Worm (Caenorhabditis elegans) whole organism, L1 larva: ENCODE measurements around the gene daf-9.
A peak's percentile ranks its signal among the peaks of the same experiment; 100 is the strongest.

Source experiments
- C04F5.9 ChIP-seq: sonication (generic microtip); optimal IDR thresholded peaks from 2 replicates; lab custom pipeline; 2016; ENCODE audit warnings: missing genetic modification characterization, missing compliant biosample characterization
- C34B4.2 ChIP-seq: sonication (generic microtip); optimal IDR thresholded peaks from 2 replicates; lab custom pipeline; 2017; ENCODE audit warnings: mild to moderate bottlenecking, missing genetic modification characterization, missing compliant biosample characterization
- F16B12.6 ChIP-seq: fragments of 150-350 bp; optimal IDR thresholded peaks from 2 replicates; lab custom pipeline; 2014; ENCODE audit warnings: missing biosample characterization, missing genetic modification characterization
- Y116A8C.19 ChIP-seq: sonication (generic microtip); optimal IDR thresholded peaks from 2 replicates; lab custom pipeline; 2016; ENCODE audit warnings: missing compliant biosample characterization, missing genetic modification characterization, borderline replicate concordance
- aha-1 ChIP-seq: fragments of 150-350 bp; optimal IDR thresholded peaks from 2 replicates; lab custom pipeline; 2014; ENCODE audit warnings: missing biosample characterization, missing genetic modification characterization
- ama-1 ChIP-seq: fragments of 150-350 bp; optimal IDR thresholded peaks from 2 replicates; lab custom pipeline; 2014
- ceh-82 ChIP-seq, 3 experiments: fragments of 150-350 bp in 1 of 3; sonication (generic microtip) in 2 of 3; optimal IDR thresholded peaks; 2 replicates each; lab custom pipeline; 2014 to 2017; ENCODE audit warnings: missing biosample characterization in 3 of 3, missing genetic modification characterization in 3 of 3
- ceh-88 ChIP-seq: fragments of 200-800 bp; sonication (Bioruptor generic); IDR thresholded peaks from 2 replicates; pipeline ENCODE4 v1.3.6; 2022; ENCODE audit warnings: missing genetic modification characterization, missing compliant biosample characterization
- ceh-90 ChIP-seq: sonication (generic microtip); optimal IDR thresholded peaks from 2 replicates; lab custom pipeline; 2016; ENCODE audit warnings: missing genetic modification characterization, missing compliant biosample characterization
- ces-1 ChIP-seq: fragments of 150-350 bp; optimal IDR thresholded peaks from 2 replicates; lab custom pipeline; 2014; ENCODE audit warnings: missing biosample characterization, missing genetic modification reagents, missing genetic modification characterization
- egl-13 ChIP-seq: sonication (generic microtip); optimal IDR thresholded peaks from 2 replicates; lab custom pipeline; 2016; ENCODE audit warnings: missing genotype, missing genetic modification reagents, missing genetic modification characterization, missing compliant biosample characterization
- egl-27 ChIP-seq, 2 experiments: fragments of 150-350 bp in 1 of 2; sonication (generic microtip); optimal IDR thresholded peaks; 3 replicates each; lab custom pipeline; 2017 to 2018; ENCODE audit warnings: missing biosample characterization in 2 of 2, missing genetic modification characterization in 2 of 2, missing genetic modification reagents in 2 of 2
- elt-2 ChIP-seq: sonication (generic microtip); optimal IDR thresholded peaks from 2 replicates; lab custom pipeline; 2016; ENCODE audit warnings: missing genetic modification characterization, mild to moderate bottlenecking, inconsistent platforms, missing compliant biosample characterization, missing genetic modification reagents
- ets-5 ChIP-seq: fragments of 200-800 bp; sonication (Bioruptor generic); IDR thresholded peaks from 2 replicates; pipeline ENCODE4 v1.3.6; 2022; ENCODE audit warnings: missing genetic modification characterization, missing compliant biosample characterization
- fkh-10 ChIP-seq: sonication (generic microtip); optimal IDR thresholded peaks from 2 replicates; lab custom pipeline; 2017; ENCODE audit warnings: missing biosample characterization, missing genetic modification reagents, missing genetic modification characterization
- fkh-4 ChIP-seq: sonication (generic microtip); optimal IDR thresholded peaks from 2 replicates; lab custom pipeline; 2016; ENCODE audit warnings: missing compliant biosample characterization, missing genetic modification characterization, borderline replicate concordance
- fkh-8 ChIP-seq: sonication (generic microtip); optimal IDR thresholded peaks from 2 replicates; lab custom pipeline; 2016; ENCODE audit warnings: mild to moderate bottlenecking, missing genetic modification characterization, missing compliant biosample characterization
- fos-1 ChIP-seq: fragments of 150-350 bp; optimal IDR thresholded peaks from 2 replicates; lab custom pipeline; 2014; ENCODE audit warnings: missing biosample characterization, missing genetic modification characterization
- grh-1 ChIP-seq: fragments of 200-800 bp; sonication (Bioruptor generic); IDR thresholded peaks from 2 replicates; pipeline ENCODE4 v1.3.6; 2022; ENCODE audit warnings: missing genetic modification reagents, missing genetic modification characterization, missing compliant biosample characterization
- hlh-17 ChIP-seq: fragments of 200-800 bp; sonication (Bioruptor generic); optimal IDR thresholded peaks from 2 replicates; lab custom pipeline; 2018; ENCODE audit warnings: missing genetic modification characterization, mild to moderate bottlenecking, missing compliant biosample characterization, moderate library complexity, borderline replicate concordance
- hlh-4 ChIP-seq: sonication (generic microtip); optimal IDR thresholded peaks from 2 replicates; lab custom pipeline; 2016; ENCODE audit warnings: mild to moderate bottlenecking, missing genetic modification characterization, missing compliant biosample characterization
- hpl-2 ChIP-seq: fragments of 150-350 bp; optimal IDR thresholded peaks from 2 replicates; lab custom pipeline; 2014; ENCODE audit warnings: missing biosample characterization, missing genetic modification reagents, missing genetic modification characterization
- isw-1 ChIP-seq: fragments of 200-800 bp; sonication (Bioruptor generic); IDR thresholded peaks from 2 replicates; pipeline ENCODE4 v1.3.6; 2022; ENCODE audit warnings: missing genetic modification characterization, missing compliant biosample characterization
- jun-1 ChIP-seq: fragments of 150-350 bp; optimal IDR thresholded peaks from 2 replicates; lab custom pipeline; 2014; ENCODE audit warnings: missing biosample characterization, missing genetic modification reagents, missing genetic modification characterization
- lin-14 ChIP-seq: fragments of 200-800 bp; sonication (Bioruptor generic); optimal IDR thresholded peaks from 2 replicates; lab custom pipeline; 2018; ENCODE audit warnings: mild to moderate bottlenecking, missing genetic modification characterization, moderate library complexity, missing compliant biosample characterization
- lin-35 ChIP-seq, 2 experiments: fragments of 150-350 bp; optimal IDR thresholded peaks; 2 replicates each; lab custom pipeline; 2014; ENCODE audit warnings: missing biosample characterization in 2 of 2, missing genetic modification characterization in 2 of 2, missing genetic modification reagents in 2 of 2
- lsy-2 ChIP-seq, 2 experiments: fragments of 150-350 bp; optimal IDR thresholded peaks; 2 replicates each; lab custom pipeline; 2014; ENCODE audit warnings: missing biosample characterization in 2 of 2, missing genetic modification characterization in 2 of 2
- mab-9 ChIP-seq: fragments of 200-800 bp; sonication (Bioruptor generic); IDR thresholded peaks from 2 replicates; pipeline ENCODE4 v1.3.6; 2022; ENCODE audit warnings: missing genetic modification reagents, missing genetic modification characterization, missing compliant biosample characterization
- mef-2 ChIP-seq: fragments of 150-350 bp; optimal IDR thresholded peaks from 2 replicates; lab custom pipeline; 2014; ENCODE audit warnings: missing biosample characterization, missing genetic modification characterization
- mep-1 ChIP-seq: fragments of 150-350 bp; optimal IDR thresholded peaks from 2 replicates; lab custom pipeline; 2014; ENCODE audit warnings: missing biosample characterization, missing genetic modification characterization
- nhr-11 ChIP-seq: fragments of 150-350 bp; optimal IDR thresholded peaks from 2 replicates; lab custom pipeline; 2014; ENCODE audit warnings: missing biosample characterization, missing genetic modification characterization
- nhr-19 ChIP-seq: fragments of 200-800 bp; sonication (Bioruptor generic); conservative IDR thresholded peaks from 2 replicates; pipeline ENCODE4 v1.3.6; 2022; ENCODE audit warnings: missing genetic modification characterization, missing compliant biosample characterization
- nhr-237 ChIP-seq: fragments of 150-350 bp; optimal IDR thresholded peaks from 2 replicates; lab custom pipeline; 2014; ENCODE audit warnings: missing biosample characterization, missing genetic modification characterization
- nhr-28 ChIP-seq: fragments of 150-350 bp; optimal IDR thresholded peaks from 2 replicates; lab custom pipeline; 2014; ENCODE audit warnings: missing biosample characterization, missing genetic modification characterization
- nhr-47 ChIP-seq: sonication (generic microtip); optimal IDR thresholded peaks from 2 replicates; lab custom pipeline; 2016; ENCODE audit warnings: mild to moderate bottlenecking, missing genetic modification characterization, moderate library complexity, missing compliant biosample characterization
- nhr-71 ChIP-seq: sonication (generic microtip); optimal IDR thresholded peaks from 2 replicates; lab custom pipeline; 2016; ENCODE audit warnings: mild to moderate bottlenecking, missing genetic modification characterization, moderate library complexity, missing compliant biosample characterization
- nhr-84 ChIP-seq: sonication (generic microtip); optimal IDR thresholded peaks from 2 replicates; lab custom pipeline; 2017; ENCODE audit warnings: missing biosample characterization, missing genetic modification characterization
- nhr-85 ChIP-seq: sonication (generic microtip); peaks from one replicate; lab custom pipeline; 2016; ENCODE audit warnings: missing genetic modification characterization, inconsistent platforms, missing compliant biosample characterization
- snpc-4 ChIP-seq: fragments of 150-350 bp; optimal IDR thresholded peaks from 2 replicates; lab custom pipeline; 2014; ENCODE audit warnings: missing biosample characterization, missing genetic modification characterization
- sox-4 ChIP-seq: sonication (generic microtip); optimal IDR thresholded peaks from 2 replicates; lab custom pipeline; 2016; ENCODE audit warnings: missing genetic modification characterization, missing compliant biosample characterization
- sptf-1 ChIP-seq: fragments of 150-350 bp; optimal IDR thresholded peaks from 2 replicates; lab custom pipeline; 2014; ENCODE audit warnings: missing biosample characterization, missing genetic modification characterization
- sup-37 ChIP-seq: fragments of 200-800 bp; sonication (Bioruptor generic); optimal IDR thresholded peaks from 2 replicates; lab custom pipeline; 2018; ENCODE audit warnings: mild to moderate bottlenecking, missing genetic modification characterization, missing compliant biosample characterization
- tbx-2 ChIP-seq: sonication (generic microtip); optimal IDR thresholded peaks from 2 replicates; lab custom pipeline; 2016; ENCODE audit warnings: missing genetic modification characterization, missing compliant biosample characterization
- tlp-1 ChIP-seq: fragments of 150-350 bp; optimal IDR thresholded peaks from 2 replicates; lab custom pipeline; 2014; ENCODE audit warnings: missing biosample characterization, missing genetic modification characterization
- unc-30 ChIP-seq: sonication (generic microtip); optimal IDR thresholded peaks from 2 replicates; lab custom pipeline; 2017; ENCODE audit warnings: missing biosample characterization, missing genetic modification characterization
- unc-62 ChIP-seq: fragments of 150-350 bp; optimal IDR thresholded peaks from 2 replicates; lab custom pipeline; 2014; ENCODE audit warnings: missing biosample characterization, missing genetic modification reagents, missing genetic modification characterization
- unc-98 ChIP-seq: fragments of 200-800 bp; sonication (Bioruptor generic); IDR thresholded peaks from 2 replicates; pipeline ENCODE4 v1.3.6; 2022; ENCODE audit warnings: missing genetic modification characterization, missing compliant biosample characterization
- vab-15 ChIP-seq: sonication (generic microtip); optimal IDR thresholded peaks from 2 replicates; lab custom pipeline; 2017; ENCODE audit warnings: missing genotype, mild to moderate bottlenecking, missing genetic modification characterization, missing compliant biosample characterization
- xbp-1 ChIP-seq: sonication (generic microtip); optimal IDR thresholded peaks from 2 replicates; lab custom pipeline; 2016; ENCODE audit warnings: missing genetic modification characterization, missing compliant biosample characterization
- zag-1 ChIP-seq: fragments of 150-350 bp; optimal IDR thresholded peaks from 2 replicates; lab custom pipeline; 2014; ENCODE audit warnings: missing biosample characterization, missing genetic modification characterization

The daf-9 gene

DNA sequence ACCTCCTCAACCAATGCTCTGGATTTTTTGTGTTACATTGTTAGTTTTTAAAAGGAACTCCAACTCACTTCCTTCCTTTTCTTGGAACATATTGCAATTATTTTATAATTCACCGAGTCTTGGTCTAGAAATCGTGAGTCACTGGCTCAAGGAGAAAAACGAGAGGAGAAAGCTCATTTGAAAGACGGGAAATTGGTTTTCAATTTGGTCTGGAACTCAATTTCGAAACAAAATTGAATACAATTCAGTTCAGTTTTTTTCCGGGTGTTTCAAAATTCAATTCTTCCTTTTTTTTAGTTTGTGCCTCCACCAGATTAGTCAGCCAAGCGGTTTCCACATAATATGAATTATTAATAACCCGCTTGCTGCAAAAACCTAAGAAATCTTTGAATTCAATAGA lies 51.1 kb downstream of the daf-9 start:
- TF ChIP-seq fkh-4 (tag; lab: Kevin White, UChicago) (no peak), ces-1 (GFP tag; lab: Kevin White, UChicago) (peak; percentile 47), lsy-2 (tag; optimal IDR thresholded peaks at IDR 0.05; lab: Kevin White, UChicago) (peak in 1 of 2 experiments; percentile 0), nhr-28 (no peak), fkh-8 (tag; lab: Kevin White, UChicago) (peak; percentile 25), tbx-2 (tag; lab: Kevin White, UChicago) (peak; percentile 35), lin-14 (GFP tag; lab: Kevin White, UChicago) (peak; percentile 57), zag-1 (tag; lab: Kevin White, UChicago) (peak; percentile 42), fkh-10 (GFP tag; lab: Kevin White, UChicago) (peak; percentile 11)
- TF ChIP-seq, all 84 proteins: peak for 7

DNA sequence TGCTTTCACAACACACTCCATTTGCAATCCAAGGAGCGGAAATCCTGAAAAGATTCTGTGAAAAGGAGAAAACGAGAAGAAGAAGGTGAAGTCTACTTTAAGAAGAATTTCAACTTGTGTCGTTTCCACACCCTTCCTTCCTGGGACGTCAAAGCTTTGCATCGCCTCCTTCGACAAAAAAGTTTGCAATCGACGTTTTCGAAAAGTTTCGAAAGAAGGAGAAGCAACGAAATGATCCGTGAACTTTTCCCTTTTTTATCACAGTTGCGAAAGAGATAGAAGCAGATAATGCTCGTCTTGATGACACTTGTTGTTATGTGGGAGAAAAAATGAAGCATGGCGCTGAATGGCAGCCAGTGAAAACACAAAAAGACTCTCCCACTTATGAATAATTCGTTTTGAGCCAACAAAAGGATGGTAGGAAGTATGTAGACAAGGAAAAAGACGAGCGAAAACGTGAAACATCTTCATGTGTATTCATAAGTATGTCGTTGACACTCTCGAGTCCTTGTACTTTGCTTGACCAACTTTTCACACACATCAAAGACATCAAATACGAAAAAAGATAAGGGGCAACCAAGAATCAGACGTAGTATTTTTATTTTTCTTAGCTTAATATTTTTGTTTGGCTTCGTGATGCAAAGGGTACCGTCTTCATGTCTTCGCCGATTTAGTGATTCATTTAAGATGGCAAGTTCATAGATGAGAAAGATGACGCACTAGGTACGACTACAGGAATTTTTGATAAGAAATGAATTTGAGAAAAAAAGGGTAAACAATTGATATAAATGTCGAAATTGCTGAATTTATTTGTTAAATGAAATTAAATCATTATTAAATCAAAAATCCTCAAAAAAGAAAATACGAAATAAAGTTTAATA lies 52.3 kb downstream of the daf-9 start:
- no peak for TF ChIP-seq ceh-90 (tag; lab: Kevin White, UChicago)
- peak; percentile 37 for TF ChIP-seq elt-2
- no peak for TF ChIP-seq F16B12.6 (tag; lab: Kevin White, UChicago)
- TF ChIP-seq lin-35 (GFP tag; optimal IDR thresholded peaks at IDR 0.05; lab: Kevin White, UChicago): no peak
- no peak for TF ChIP-seq hpl-2 (GFP tag; lab: Kevin White, UChicago)
- no peak for TF ChIP-seq mab-9 (GFP tag; lab: Robert Waterston, UW)
- no peak for TF ChIP-seq grh-1 (GFP tag; lab: Robert Waterston, UW)
- TF ChIP-seq unc-62 (GFP tag; lab: Kevin White, UChicago): no peak
- no peak for TF ChIP-seq nhr-237 (tag; lab: Kevin White, UChicago)
- TF ChIP-seq lsy-2 (tag; optimal IDR thresholded peaks at IDR 0.05; lab: Kevin White, UChicago): no peak
- TF ChIP-seq sptf-1 (tag; lab: Kevin White, UChicago): no peak
- TF ChIP-seq Y116A8C.19 (tag; lab: Kevin White, UChicago): no peak
- no peak for TF ChIP-seq sox-4
- TF ChIP-seq C34B4.2: no peak
- TF ChIP-seq unc-30: no peak
- no peak for TF ChIP-seq jun-1 (tag; lab: Kevin White, UChicago)
- no peak for TF ChIP-seq snpc-4
- no peak for TF ChIP-seq egl-13 (tag; lab: Kevin White, UChicago)
- TF ChIP-seq mef-2: no peak
- TF ChIP-seq mep-1 (tag; lab: Kevin White, UChicago): peak; percentile 17
- peak; percentile 37 for TF ChIP-seq nhr-85 (tag; lab: Kevin White, UChicago)
- no peak for TF ChIP-seq unc-98
- no peak for TF ChIP-seq hlh-4 (tag; lab: Kevin White, UChicago)
- TF ChIP-seq fkh-4 (tag; lab: Kevin White, UChicago): no peak
- no peak for TF ChIP-seq tlp-1 (tag; lab: Kevin White, UChicago)
- TF ChIP-seq hlh-17: no peak
- TF ChIP-seq ama-1: no peak
- peak; percentile 38 for TF ChIP-seq nhr-71
- no peak for TF ChIP-seq nhr-11 (tag; lab: Kevin White, UChicago)
- no peak for TF ChIP-seq ceh-82 (tag; optimal IDR thresholded peaks at IDR 0.05; lab: Kevin White, UChicago)
- no peak for TF ChIP-seq egl-27 (tag; optimal IDR thresholded peaks at IDR 0.05; lab: Kevin White, UChicago)
- TF ChIP-seq vab-15 (tag; lab: Kevin White, UChicago): no peak
- no peak for TF ChIP-seq aha-1
- TF ChIP-seq ces-1 (GFP tag; lab: Kevin White, UChicago): no peak
- no peak for TF ChIP-seq fos-1 (tag; lab: Kevin White, UChicago)
- no peak for TF ChIP-seq nhr-47 (tag; lab: Kevin White, UChicago)
- no peak for TF ChIP-seq C04F5.9 (tag; lab: Kevin White, UChicago)
- no peak for TF ChIP-seq ets-5 (GFP tag; lab: Robert Waterston, UW)
- TF ChIP-seq sup-37 (GFP tag; lab: Kevin White, UChicago): no peak
- no peak for TF ChIP-seq ceh-88 (GFP tag; lab: Robert Waterston, UW)
- TF ChIP-seq nhr-84: no peak
- TF ChIP-seq isw-1: peak; percentile 14; the same call in 1 of the 2 replicates
- TF ChIP-seq nhr-19 (GFP tag; lab: Robert Waterston, UW): no peak
- TF ChIP-seq xbp-1: peak; percentile 0
